Worm (Caenorhabditis elegans): Measurements from ENCODE around the gene C56A3.6.

DNA sequence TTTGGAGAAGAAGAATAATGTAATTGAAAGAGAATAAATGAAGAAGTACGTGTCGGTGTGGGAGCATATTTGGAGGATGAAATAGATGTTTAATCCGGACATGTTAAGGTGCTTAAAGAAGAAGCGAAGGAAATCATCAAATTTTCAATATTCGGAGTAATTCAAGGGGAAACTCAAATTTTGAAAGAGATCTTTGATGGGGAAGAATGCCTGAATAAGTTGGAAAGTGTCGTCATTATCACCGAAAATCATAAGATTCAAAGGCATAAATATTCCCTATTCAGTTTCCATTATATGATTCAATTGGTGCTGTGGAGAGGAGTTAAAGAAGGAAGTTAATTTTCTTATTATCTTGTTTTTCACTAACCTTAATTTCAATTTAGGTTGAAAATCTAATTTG lies 41.1 kb downstream of the C56A3.6 start, which contains the start of gene semi-1:
- TF ChIP-seq ama-1 (optimal IDR thresholded peaks at IDR 0.05) (no peak), npax-4 (tag; optimal IDR thresholded peaks at IDR 0.05) (no peak), nfya-1 (tag; optimal IDR thresholded peaks at IDR 0.05) (no peak), fkh-10 (GFP tag; optimal IDR thresholded peaks at IDR 0.05) (no peak), sox-4 (tag; optimal IDR thresholded peaks at IDR 0.05) (no peak), zip-5 (tag; optimal IDR thresholded peaks at IDR 0.05) (no peak), ceh-48 (tag; optimal IDR thresholded peaks at IDR 0.05) (no peak), lim-6 (tag; optimal IDR thresholded peaks at IDR 0.05) (no peak), sox-2 (GFP tag; IDR thresholded peaks at IDR 0.05) (no peak), Y22D7AL.16 (tag; optimal IDR thresholded peaks at IDR 0.05) (no peak)

Measured in whole organism, late embryonic.